Worm (Caenorhabditis elegans) whole organism, young adult: ENCODE data around the gene srx-125.
A peak's percentile ranks its signal among the peaks of the same experiment; 100 is the strongest.

Experiments used
- D2030.7 ChIP-seq: fragments of 200-800 bp; sonication (Bioruptor generic); IDR thresholded peaks from 2 replicates; pipeline ENCODE4 v1.3.6; 2022; ENCODE audit warnings: missing genetic modification reagents, missing genetic modification characterization, missing compliant biosample characterization
- F23B12.7 ChIP-seq: sonication (generic microtip); optimal IDR thresholded peaks from 2 replicates; lab custom pipeline; 2017; ENCODE audit warnings: missing genetic modification characterization, mild to moderate bottlenecking, missing compliant biosample characterization, antibody characterized with exemption, moderate library complexity; ENCODE audit not compliant: insufficient read depth
- F33H1.4 ChIP-seq: fragments of 200-800 bp; sonication (Bioruptor generic); IDR thresholded peaks from 2 replicates; pipeline ENCODE4 v1.3.6; 2022; ENCODE audit warnings: missing genetic modification reagents, missing genetic modification characterization, missing compliant biosample characterization
- F52B5.7 ChIP-seq: sonication (generic microtip); optimal IDR thresholded peaks from 2 replicates; lab custom pipeline; 2016; ENCODE audit warnings: mild to moderate bottlenecking, missing genetic modification characterization, missing compliant biosample characterization
- F55B11.4 ChIP-seq: sonication (generic microtip); optimal IDR thresholded peaks from 2 replicates; lab custom pipeline; 2016; ENCODE audit warnings: missing compliant biosample characterization, missing genetic modification characterization, borderline replicate concordance; ENCODE audit not compliant: insufficient read depth
- F57A8.1 ChIP-seq: fragments of 200-800 bp; sonication (Bioruptor generic); optimal IDR thresholded peaks from 2 replicates; lab custom pipeline; 2018; ENCODE audit warnings: mild to moderate bottlenecking, missing genetic modification characterization, moderate library complexity, missing compliant biosample characterization
- T07F8.4 ChIP-seq: sonication (generic microtip); optimal IDR thresholded peaks from 2 replicates; lab custom pipeline; 2016; ENCODE audit warnings: mild to moderate bottlenecking, missing genetic modification characterization, moderate library complexity, missing compliant biosample characterization
- T26A5.8 ChIP-seq: sonication (generic microtip); optimal IDR thresholded peaks from 2 replicates; lab custom pipeline; 2016; ENCODE audit warnings: missing genetic modification characterization, missing compliant biosample characterization
- Y79H2A.3 ChIP-seq: fragments of 200-800 bp; sonication (Bioruptor generic); conservative IDR thresholded peaks from 2 replicates; pipeline ENCODE4 v1.3.6; 2022; ENCODE audit warnings: missing genetic modification reagents, missing genetic modification characterization, missing compliant biosample characterization
- ZK185.1 ChIP-seq: sonication (generic microtip); optimal IDR thresholded peaks from 2 replicates; lab custom pipeline; 2016; ENCODE audit warnings: mild to moderate bottlenecking, missing genetic modification characterization, missing compliant biosample characterization; ENCODE audit not compliant: poor library complexity, severe bottlenecking
- akir-1 ChIP-seq: fragments of 200-800 bp; sonication (Bioruptor generic); optimal IDR thresholded peaks from 2 replicates; lab custom pipeline; 2018; ENCODE audit warnings: mild to moderate bottlenecking, missing genetic modification characterization, moderate library complexity, missing compliant biosample characterization
- ama-1 ChIP-seq, 3 experiments: fragments of 150-350 bp in 1 of 3; sonication (generic microtip) in 2 of 3; optimal IDR thresholded peaks; 2 replicates each; lab custom pipeline; 2014 to 2018; ENCODE audit warnings: missing biosample characterization in 2 of 3, missing genetic modification characterization in 2 of 3, missing genetic modification reagents in 2 of 3
- atf-7 ChIP-seq: sonication (generic microtip); optimal IDR thresholded peaks from 2 replicates; lab custom pipeline; 2017; ENCODE audit warnings: mild to moderate bottlenecking, missing genetic modification characterization, missing compliant biosample characterization
- attf-3 ChIP-seq: fragments of 200-800 bp; sonication (Bioruptor generic); conservative IDR thresholded peaks from 2 replicates; pipeline ENCODE4 v1.3.6; 2022; ENCODE audit warnings: missing genetic modification reagents, missing genetic modification characterization, missing compliant biosample characterization
- cebp-1 ChIP-seq, 2 experiments: fragments of 200-800 bp in 1 of 2; sonication (Bioruptor generic) in 1 of 2; sonication (generic microtip) in 1 of 2; IDR thresholded peaks in 1 of 2; optimal IDR thresholded peaks in 1 of 2; 2 replicates each; pipeline versions ENCODE4 v1.3.6 to Lab custom; 2017 to 2022; ENCODE audit warnings: missing compliant biosample characterization in 2 of 2, missing genetic modification characterization in 2 of 2, mild to moderate bottlenecking in 1 of 2, missing genetic modification reagents in 1 of 2, moderate library complexity in 1 of 2
- cebp-2 ChIP-seq: fragments of 200-800 bp; sonication (Bioruptor generic); IDR thresholded peaks from 2 replicates; pipeline ENCODE4 v1.3.6; 2022; ENCODE audit warnings: missing genetic modification characterization, missing compliant biosample characterization
- ceh-27 ChIP-seq: fragments of 200-800 bp; sonication (Bioruptor generic); optimal IDR thresholded peaks from 2 replicates; lab custom pipeline; 2018; ENCODE audit warnings: mild to moderate bottlenecking, missing genetic modification characterization, moderate library complexity, missing compliant biosample characterization
- ceh-40 ChIP-seq: fragments of 200-800 bp; sonication (Bioruptor generic); IDR thresholded peaks from 2 replicates; pipeline ENCODE4 v1.3.6; 2022; ENCODE audit warnings: missing genetic modification characterization, missing compliant biosample characterization
- dox-1 ChIP-seq: fragments of 200-800 bp; sonication (Bioruptor generic); IDR thresholded peaks from 2 replicates; pipeline ENCODE4 v1.3.6; 2022; ENCODE audit warnings: missing genetic modification reagents, missing genetic modification characterization, missing compliant biosample characterization
- efl-1 ChIP-seq: fragments of 150-350 bp; optimal IDR thresholded peaks from 2 replicates; lab custom pipeline; 2014; ENCODE audit warnings: missing biosample characterization, missing genetic modification reagents, missing genetic modification characterization
- egl-18 ChIP-seq: fragments of 200-800 bp; sonication (Bioruptor generic); IDR thresholded peaks from 2 replicates; pipeline ENCODE4 v1.3.6; 2022; ENCODE audit warnings: missing genetic modification reagents, missing genetic modification characterization, missing compliant biosample characterization
- ekl-4 ChIP-seq: fragments of 200-800 bp; sonication (Bioruptor generic); IDR thresholded peaks from 2 replicates; pipeline ENCODE4 v1.3.6; 2022; ENCODE audit warnings: missing genetic modification reagents, missing genetic modification characterization, missing compliant biosample characterization
- ets-4 ChIP-seq: fragments of 200-800 bp; sonication (Bioruptor generic); optimal IDR thresholded peaks from 2 replicates; lab custom pipeline; 2018; ENCODE audit warnings: mild to moderate bottlenecking, missing genetic modification characterization, missing compliant biosample characterization
- gei-17 ChIP-seq: fragments of 200-800 bp; sonication (Bioruptor generic); optimal IDR thresholded peaks from 2 replicates; lab custom pipeline; 2018; ENCODE audit warnings: mild to moderate bottlenecking, missing genetic modification characterization, missing compliant biosample characterization
- him-1 ChIP-seq: sonication (generic microtip); optimal IDR thresholded peaks from 2 replicates; lab custom pipeline; 2016; ENCODE audit warnings: missing genotype, missing genetic modification reagents, missing genetic modification characterization, missing compliant biosample characterization
- hlh-12 ChIP-seq: sonication (generic microtip); optimal IDR thresholded peaks from 2 replicates; lab custom pipeline; 2016; ENCODE audit warnings: missing genetic modification characterization, missing compliant biosample characterization
- hmg-1.2 ChIP-seq: fragments of 200-800 bp; sonication (Bioruptor generic); IDR thresholded peaks from 2 replicates; pipeline ENCODE4 v1.3.6; 2022; ENCODE audit warnings: missing genetic modification reagents, missing genetic modification characterization, missing compliant biosample characterization
- lag-1 ChIP-seq: fragments of 200-800 bp; sonication (Bioruptor generic); IDR thresholded peaks from 2 replicates; pipeline ENCODE4 v1.3.6; 2022; ENCODE audit warnings: missing genetic modification reagents, missing genetic modification characterization, missing compliant biosample characterization
- lin-40 ChIP-seq: sonication (generic microtip); optimal IDR thresholded peaks from 2 replicates; lab custom pipeline; 2016; ENCODE audit warnings: missing genetic modification characterization, mild to moderate bottlenecking, missing compliant biosample characterization, missing genotype, missing genetic modification reagents
- madf-3 ChIP-seq: fragments of 200-800 bp; sonication (Bioruptor generic); IDR thresholded peaks from 2 replicates; pipeline ENCODE4 v1.3.6; 2022; ENCODE audit warnings: missing genetic modification reagents, missing genetic modification characterization, missing compliant biosample characterization
- mel-28 ChIP-seq: sonication (generic microtip); optimal IDR thresholded peaks from 2 replicates; lab custom pipeline; 2016; ENCODE audit warnings: borderline replicate concordance, mild to moderate bottlenecking, missing genetic modification characterization, missing compliant biosample characterization
- mes-4 ChIP-seq: sonication (generic microtip); optimal IDR thresholded peaks from 2 replicates; lab custom pipeline; 2016; ENCODE audit warnings: missing genotype, missing genetic modification characterization, missing compliant biosample characterization
- nfya-1 ChIP-seq: sonication (generic microtip); optimal IDR thresholded peaks from 2 replicates; lab custom pipeline; 2017; ENCODE audit warnings: antibody characterized with exemption, missing compliant biosample characterization, missing genetic modification characterization, borderline replicate concordance; ENCODE audit not compliant: insufficient read depth
- nfya-2 ChIP-seq: fragments of 200-800 bp; sonication (Bioruptor generic); IDR thresholded peaks from 2 replicates; pipeline ENCODE4 v1.3.6; 2022; ENCODE audit warnings: missing genetic modification reagents, missing genetic modification characterization, missing compliant biosample characterization
- nfyb-1 ChIP-seq: fragments of 200-800 bp; sonication (Bioruptor generic); IDR thresholded peaks from 2 replicates; pipeline ENCODE4 v1.3.6; 2022; ENCODE audit warnings: missing genetic modification reagents, missing genetic modification characterization, missing compliant biosample characterization
- nhr-120 ChIP-seq: fragments of 200-800 bp; sonication (Bioruptor generic); IDR thresholded peaks from 2 replicates; pipeline ENCODE4 v1.3.6; 2022; ENCODE audit warnings: missing genetic modification characterization, missing compliant biosample characterization
- nhr-179 ChIP-seq: sonication (generic microtip); optimal IDR thresholded peaks from 2 replicates; lab custom pipeline; 2016; ENCODE audit warnings: mild to moderate bottlenecking, missing genetic modification characterization, missing compliant biosample characterization
- nhr-27 ChIP-seq: fragments of 200-800 bp; sonication (Bioruptor generic); optimal IDR thresholded peaks from 2 replicates; lab custom pipeline; 2018; ENCODE audit warnings: mild to moderate bottlenecking, missing genetic modification characterization, moderate library complexity, missing compliant biosample characterization
- nhr-80 ChIP-seq: sonication (generic microtip); optimal IDR thresholded peaks from 2 replicates; lab custom pipeline; 2016; ENCODE audit warnings: missing genetic modification characterization, missing compliant biosample characterization
- repo-1 ChIP-seq: sonication (generic microtip); optimal IDR thresholded peaks from 2 replicates; lab custom pipeline; 2017; ENCODE audit warnings: mild to moderate bottlenecking, missing genetic modification characterization, missing compliant biosample characterization
- snpc-1.1 ChIP-seq: sonication (generic microtip); optimal IDR thresholded peaks from 2 replicates; lab custom pipeline; 2017; ENCODE audit warnings: missing genetic modification characterization, mild to moderate bottlenecking, missing compliant biosample characterization, antibody characterized with exemption, moderate library complexity, missing genotype, missing genetic modification reagents; ENCODE audit not compliant: insufficient read depth
- snpc-4 ChIP-seq, 5 experiments: fragments of 150-350 bp in 1 of 5; sonication (generic microtip) in 4 of 5; optimal IDR thresholded peaks; 2 replicates each; lab custom pipeline; 2014 to 2018; ENCODE audit warnings: missing genetic modification characterization in 5 of 5, missing biosample characterization in 3 of 5, antibody characterized with exemption in 2 of 5, mild to moderate bottlenecking in 2 of 5, missing compliant biosample characterization in 2 of 5, missing genotype in 2 of 5, moderate library complexity in 2 of 5, missing genetic modification reagents in 1 of 5
- sptf-2 ChIP-seq: fragments of 200-800 bp; sonication (Bioruptor generic); optimal IDR thresholded peaks from 2 replicates; lab custom pipeline; 2018; ENCODE audit warnings: mild to moderate bottlenecking, missing genetic modification characterization, missing compliant biosample characterization
- ztf-25 ChIP-seq: fragments of 200-800 bp; sonication (Bioruptor generic); IDR thresholded peaks from 2 replicates; pipeline ENCODE4 v1.3.6; 2022; ENCODE audit warnings: missing genetic modification reagents, missing genetic modification characterization, missing compliant biosample characterization
- ztf-3 ChIP-seq: fragments of 200-800 bp; sonication (Bioruptor generic); optimal IDR thresholded peaks from 2 replicates; lab custom pipeline; 2018; ENCODE audit warnings: mild to moderate bottlenecking, missing genetic modification characterization, missing compliant biosample characterization

srx-125 gene

ce11 chrV:13406511-13406910, 39.4 kb downstream of the srx-125 start, which contains the start of gene F53F1.2:
Gene F53F1.2, plus strand, starts transcription at chrV:13406816.
- TF ChIP-seq snpc-4 (GFP tag; optimal IDR thresholded peaks at IDR 0.05; lab: Kevin White, UChicago) (no peak), snpc-4 (tag; optimal IDR thresholded peaks at IDR 0.05; lab: Kevin White, UChicago) (no peak), efl-1 (no peak), ets-4 (no peak), F52B5.7 (tag; lab: Kevin White, UChicago) (no peak), ztf-25 (GFP tag; lab: Robert Waterston, UW) (no peak), hmg-1.2 (no peak), him-1 (tag; lab: Kevin White, UChicago) (no peak), F33H1.4 (GFP tag; lab: Robert Waterston, UW) (no peak), snpc-1.1 (tag; lab: Kevin White, UChicago) (no peak), nhr-179 (no peak), lin-40 (tag; lab: Kevin White, UChicago) (no peak), mes-4 (tag; lab: Kevin White, UChicago) (no peak), ekl-4 (GFP tag; lab: Robert Waterston, UW) (no peak), T26A5.8 (no peak), sptf-2 (GFP tag; lab: Kevin White, UChicago) (no peak), egl-18 (GFP tag; lab: Robert Waterston, UW) (no peak), nfyb-1 (no peak), T07F8.4 (tag; lab: Kevin White, UChicago) (no peak), mel-28 (tag; lab: Kevin White, UChicago) (no peak), nfya-1 (tag; lab: Kevin White, UChicago) (no peak)
- TF ChIP-seq, all 124 proteins: peak for 0

ce11 chrV:13407913-13408312, 40.8 kb downstream of the srx-125 start, which contains the start of gene F53F1.3:
Gene F53F1.3, plus strand, starts transcription at chrV:13408242.
- TF ChIP-seq ceh-27 (no peak), D2030.7 (GFP tag; lab: Robert Waterston, UW) (no peak), akir-1 (GFP tag; lab: Kevin White, UChicago) (no peak), repo-1 (tag; lab: Kevin White, UChicago) (no peak), cebp-1 (GFP tag; IDR thresholded peaks at IDR 0.05; lab: Robert Waterston, UW) (peak; percentile 57; the same call in 1 of the 2 replicates), cebp-1 (tag; optimal IDR thresholded peaks at IDR 0.05; lab: Kevin White, UChicago) (peak; percentile 67), hlh-12 (tag; lab: Kevin White, UChicago) (no peak), nfya-2 (GFP tag; lab: Robert Waterston, UW) (no peak), lag-1 (no peak), nhr-80 (tag; lab: Kevin White, UChicago) (peak; percentile 55), atf-7 (tag; lab: Kevin White, UChicago) (peak; percentile 21), nhr-120 (no peak), ama-1 (optimal IDR thresholded peaks at IDR 0.05; lab: Kevin White, UChicago) (no peak), ama-1 (GFP tag; optimal IDR thresholded peaks at IDR 0.05; lab: Kevin White, UChicago) (no peak), dox-1 (GFP tag; lab: Robert Waterston, UW) (0 out of 2 replicates have a peak, but pooled peaks have one; percentile 27), F23B12.7 (no peak), nhr-27 (tag; lab: Kevin White, UChicago) (no peak), ZK185.1 (tag; lab: Kevin White, UChicago) (no peak), cebp-2 (GFP tag; lab: Robert Waterston, UW) (no peak), F55B11.4 (tag; lab: Kevin White, UChicago) (no peak), efl-1 (no peak), F57A8.1 (no peak), attf-3 (GFP tag; lab: Robert Waterston, UW) (0 out of 2 replicates have a peak, but pooled peaks have one; percentile 18), ztf-3 (GFP tag; lab: Kevin White, UChicago) (no peak), madf-3 (GFP tag; lab: Robert Waterston, UW) (0 out of 2 replicates have a peak, but pooled peaks have one; percentile 20), ceh-40 (no peak), Y79H2A.3 (GFP tag; lab: Robert Waterston, UW) (no peak), ztf-25 (GFP tag; lab: Robert Waterston, UW) (no peak), gei-17 (GFP tag; lab: Kevin White, UChicago) (no peak)
